Worm (Caenorhabditis elegans) whole organism, L1 larva: Measurements from ENCODE around the gene irld-56.

Experiments
- C04F5.9 ChIP-seq: sonication (generic microtip); optimal IDR thresholded peaks from 2 replicates; lab custom pipeline; 2016; ENCODE audit warnings: missing genetic modification characterization, missing compliant biosample characterization
- C34B4.2 ChIP-seq: sonication (generic microtip); optimal IDR thresholded peaks from 2 replicates; lab custom pipeline; 2017; ENCODE audit warnings: mild to moderate bottlenecking, missing genetic modification characterization, missing compliant biosample characterization
- F16B12.6 ChIP-seq: fragments of 150-350 bp; optimal IDR thresholded peaks from 2 replicates; lab custom pipeline; 2014; ENCODE audit warnings: missing biosample characterization, missing genetic modification characterization
- aly-2 ChIP-seq: fragments of 150-350 bp; optimal IDR thresholded peaks from 2 replicates; lab custom pipeline; 2014; ENCODE audit warnings: missing biosample characterization, missing genetic modification characterization
- ama-1 ChIP-seq: fragments of 150-350 bp; optimal IDR thresholded peaks from 2 replicates; lab custom pipeline; 2014
- blmp-1 ChIP-seq: fragments of 150-350 bp; optimal IDR thresholded peaks from 2 replicates; lab custom pipeline; 2014; ENCODE audit warnings: missing biosample characterization, missing genetic modification characterization
- ceh-63 ChIP-seq: fragments of 200-800 bp; sonication (Bioruptor generic); optimal IDR thresholded peaks from 2 replicates; lab custom pipeline; 2018; ENCODE audit warnings: mild to moderate bottlenecking, missing genetic modification characterization, missing compliant biosample characterization
- ceh-88 ChIP-seq: fragments of 200-800 bp; sonication (Bioruptor generic); IDR thresholded peaks from 2 replicates; pipeline ENCODE4 v1.3.6; 2022; ENCODE audit warnings: missing genetic modification characterization, missing compliant biosample characterization
- ceh-90 ChIP-seq: sonication (generic microtip); optimal IDR thresholded peaks from 2 replicates; lab custom pipeline; 2016; ENCODE audit warnings: missing genetic modification characterization, missing compliant biosample characterization
- dpl-1 ChIP-seq, 3 experiments: fragments of 150-350 bp in 2 of 3; sonication (generic microtip) in 1 of 3; optimal IDR thresholded peaks; 2 replicates each; lab custom pipeline; 2014 to 2017; ENCODE audit warnings: missing biosample characterization in 3 of 3, missing genetic modification characterization in 3 of 3, missing genetic modification reagents in 3 of 3
- dsc-1 ChIP-seq: sonication (generic microtip); optimal IDR thresholded peaks from 2 replicates; lab custom pipeline; 2016; ENCODE audit warnings: mild to moderate bottlenecking, missing genetic modification characterization, missing compliant biosample characterization
- efl-1 ChIP-seq, 4 experiments: fragments of 150-350 bp; optimal IDR thresholded peaks in 3 of 4; peaks in 1 of 4; 1 replicate in 1 of 4; 2 replicates in 3 of 4; lab custom pipeline; 2014; ENCODE audit warnings: missing biosample characterization in 2 of 4, missing genetic modification characterization in 2 of 4, missing genetic modification reagents in 2 of 4
- efl-3 ChIP-seq: fragments of 200-800 bp; sonication (Bioruptor generic); optimal IDR thresholded peaks from 2 replicates; lab custom pipeline; 2018; ENCODE audit warnings: mild to moderate bottlenecking, missing genetic modification characterization, missing compliant biosample characterization
- egl-27 ChIP-seq, 2 experiments: fragments of 150-350 bp in 1 of 2; sonication (generic microtip); optimal IDR thresholded peaks; 3 replicates each; lab custom pipeline; 2017 to 2018; ENCODE audit warnings: missing biosample characterization in 2 of 2, missing genetic modification characterization in 2 of 2, missing genetic modification reagents in 2 of 2
- elt-2 ChIP-seq: sonication (generic microtip); optimal IDR thresholded peaks from 2 replicates; lab custom pipeline; 2016; ENCODE audit warnings: missing genetic modification characterization, mild to moderate bottlenecking, inconsistent platforms, missing compliant biosample characterization, missing genetic modification reagents
- elt-3 ChIP-seq, 6 experiments: fragments of 150-350 bp in 1 of 6; sonication (generic microtip); optimal IDR thresholded peaks; 2 replicates each; lab custom pipeline; 2017 to 2018; ENCODE audit warnings: missing biosample characterization in 6 of 6, missing genetic modification characterization in 6 of 6, inconsistent platforms in 1 of 6
- fkh-10 ChIP-seq: sonication (generic microtip); optimal IDR thresholded peaks from 2 replicates; lab custom pipeline; 2017; ENCODE audit warnings: missing biosample characterization, missing genetic modification reagents, missing genetic modification characterization
- fkh-4 ChIP-seq: sonication (generic microtip); optimal IDR thresholded peaks from 2 replicates; lab custom pipeline; 2016; ENCODE audit warnings: missing compliant biosample characterization, missing genetic modification characterization, borderline replicate concordance
- fkh-8 ChIP-seq: sonication (generic microtip); optimal IDR thresholded peaks from 2 replicates; lab custom pipeline; 2016; ENCODE audit warnings: mild to moderate bottlenecking, missing genetic modification characterization, missing compliant biosample characterization
- hpl-2 ChIP-seq: fragments of 150-350 bp; optimal IDR thresholded peaks from 2 replicates; lab custom pipeline; 2014; ENCODE audit warnings: missing biosample characterization, missing genetic modification reagents, missing genetic modification characterization
- isw-1 ChIP-seq: fragments of 200-800 bp; sonication (Bioruptor generic); IDR thresholded peaks from 2 replicates; pipeline ENCODE4 v1.3.6; 2022; ENCODE audit warnings: missing genetic modification characterization, missing compliant biosample characterization
- jun-1 ChIP-seq: fragments of 150-350 bp; optimal IDR thresholded peaks from 2 replicates; lab custom pipeline; 2014; ENCODE audit warnings: missing biosample characterization, missing genetic modification reagents, missing genetic modification characterization
- lin-13 ChIP-seq: fragments of 150-350 bp; optimal IDR thresholded peaks from 2 replicates; lab custom pipeline; 2014; ENCODE audit warnings: missing biosample characterization, missing genetic modification reagents, missing genetic modification characterization
- lin-35 ChIP-seq, 2 experiments: fragments of 150-350 bp; optimal IDR thresholded peaks; 2 replicates each; lab custom pipeline; 2014; ENCODE audit warnings: missing biosample characterization in 2 of 2, missing genetic modification characterization in 2 of 2, missing genetic modification reagents in 2 of 2
- lin-39 ChIP-seq: fragments of 150-350 bp; optimal IDR thresholded peaks from 2 replicates; lab custom pipeline; 2014; ENCODE audit warnings: missing biosample characterization, missing genetic modification reagents, missing genetic modification characterization
- lir-3 ChIP-seq: sonication (generic microtip); optimal IDR thresholded peaks from 2 replicates; lab custom pipeline; 2016; ENCODE audit warnings: mild to moderate bottlenecking, missing genetic modification characterization, moderate library complexity, missing compliant biosample characterization; ENCODE audit not compliant: poor library complexity
- lsy-2 ChIP-seq, 2 experiments: fragments of 150-350 bp; optimal IDR thresholded peaks; 2 replicates each; lab custom pipeline; 2014; ENCODE audit warnings: missing biosample characterization in 2 of 2, missing genetic modification characterization in 2 of 2
- mdl-1 ChIP-seq, 2 experiments: fragments of 150-350 bp; optimal IDR thresholded peaks; 2 replicates each; lab custom pipeline; 2014 to 2017; ENCODE audit warnings: missing biosample characterization in 2 of 2, missing genetic modification characterization in 2 of 2, inconsistent platforms in 1 of 2
- mef-2 ChIP-seq: fragments of 150-350 bp; optimal IDR thresholded peaks from 2 replicates; lab custom pipeline; 2014; ENCODE audit warnings: missing biosample characterization, missing genetic modification characterization
- nhr-12 ChIP-seq: sonication (generic microtip); optimal IDR thresholded peaks from 2 replicates; lab custom pipeline; 2017; ENCODE audit warnings: missing biosample characterization, missing genetic modification characterization
- nhr-19 ChIP-seq: fragments of 200-800 bp; sonication (Bioruptor generic); conservative IDR thresholded peaks from 2 replicates; pipeline ENCODE4 v1.3.6; 2022; ENCODE audit warnings: missing genetic modification characterization, missing compliant biosample characterization
- nhr-20 ChIP-seq: sonication (generic microtip); optimal IDR thresholded peaks from 2 replicates; lab custom pipeline; 2016; ENCODE audit warnings: mild to moderate bottlenecking, missing genetic modification characterization, missing compliant biosample characterization
- nhr-28 ChIP-seq: fragments of 150-350 bp; optimal IDR thresholded peaks from 2 replicates; lab custom pipeline; 2014; ENCODE audit warnings: missing biosample characterization, missing genetic modification characterization
- nhr-47 ChIP-seq: sonication (generic microtip); optimal IDR thresholded peaks from 2 replicates; lab custom pipeline; 2016; ENCODE audit warnings: mild to moderate bottlenecking, missing genetic modification characterization, moderate library complexity, missing compliant biosample characterization
- nhr-71 ChIP-seq: sonication (generic microtip); optimal IDR thresholded peaks from 2 replicates; lab custom pipeline; 2016; ENCODE audit warnings: mild to moderate bottlenecking, missing genetic modification characterization, moderate library complexity, missing compliant biosample characterization
- nhr-76 ChIP-seq: sonication (generic microtip); optimal IDR thresholded peaks from 2 replicates; lab custom pipeline; 2017; ENCODE audit warnings: missing biosample characterization, missing genetic modification characterization
- nhr-77 ChIP-seq: fragments of 150-350 bp; optimal IDR thresholded peaks from 2 replicates; lab custom pipeline; 2014; ENCODE audit warnings: missing biosample characterization, missing genetic modification characterization
- nhr-85 ChIP-seq: sonication (generic microtip); peaks from one replicate; lab custom pipeline; 2016; ENCODE audit warnings: missing genetic modification characterization, inconsistent platforms, missing compliant biosample characterization
- pag-3 ChIP-seq: sonication (generic microtip); optimal IDR thresholded peaks from 2 replicates; lab custom pipeline; 2017; ENCODE audit warnings: missing genetic modification characterization, mild to moderate bottlenecking, missing compliant biosample characterization, antibody characterized with exemption, borderline replicate concordance; ENCODE audit not compliant: insufficient read depth
- pax-3 ChIP-seq: fragments of 200-800 bp; sonication (Bioruptor generic); optimal IDR thresholded peaks from 2 replicates; lab custom pipeline; 2018; ENCODE audit warnings: mild to moderate bottlenecking, missing genetic modification characterization, moderate library complexity, missing compliant biosample characterization
- pqm-1 ChIP-seq: sonication (generic microtip); optimal IDR thresholded peaks from 3 replicates; lab custom pipeline; 2017; ENCODE audit warnings: missing biosample characterization, missing genetic modification characterization
- sox-4 ChIP-seq: sonication (generic microtip); optimal IDR thresholded peaks from 2 replicates; lab custom pipeline; 2016; ENCODE audit warnings: missing genetic modification characterization, missing compliant biosample characterization
- sptf-1 ChIP-seq: fragments of 150-350 bp; optimal IDR thresholded peaks from 2 replicates; lab custom pipeline; 2014; ENCODE audit warnings: missing biosample characterization, missing genetic modification characterization
- sup-37 ChIP-seq: fragments of 200-800 bp; sonication (Bioruptor generic); optimal IDR thresholded peaks from 2 replicates; lab custom pipeline; 2018; ENCODE audit warnings: mild to moderate bottlenecking, missing genetic modification characterization, missing compliant biosample characterization
- swsn-7 ChIP-seq: sonication (generic microtip); optimal IDR thresholded peaks from 2 replicates; lab custom pipeline; 2016; ENCODE audit warnings: missing genetic modification characterization, missing compliant biosample characterization
- tbx-2 ChIP-seq: sonication (generic microtip); optimal IDR thresholded peaks from 2 replicates; lab custom pipeline; 2016; ENCODE audit warnings: missing genetic modification characterization, missing compliant biosample characterization
- tlp-1 ChIP-seq: fragments of 150-350 bp; optimal IDR thresholded peaks from 2 replicates; lab custom pipeline; 2014; ENCODE audit warnings: missing biosample characterization, missing genetic modification characterization
- unc-130 ChIP-seq: fragments of 150-350 bp; optimal IDR thresholded peaks from 2 replicates; lab custom pipeline; 2017; ENCODE audit warnings: missing biosample characterization, missing genetic modification characterization, inconsistent platforms
- unc-98 ChIP-seq: fragments of 200-800 bp; sonication (Bioruptor generic); IDR thresholded peaks from 2 replicates; pipeline ENCODE4 v1.3.6; 2022; ENCODE audit warnings: missing genetic modification characterization, missing compliant biosample characterization
- zip-4 ChIP-seq: fragments of 200-800 bp; sonication (Bioruptor generic); optimal IDR thresholded peaks from 2 replicates; lab custom pipeline; 2018; ENCODE audit warnings: mild to moderate bottlenecking, missing genetic modification characterization, moderate library complexity, missing compliant biosample characterization

irld-56 gene

DNA sequence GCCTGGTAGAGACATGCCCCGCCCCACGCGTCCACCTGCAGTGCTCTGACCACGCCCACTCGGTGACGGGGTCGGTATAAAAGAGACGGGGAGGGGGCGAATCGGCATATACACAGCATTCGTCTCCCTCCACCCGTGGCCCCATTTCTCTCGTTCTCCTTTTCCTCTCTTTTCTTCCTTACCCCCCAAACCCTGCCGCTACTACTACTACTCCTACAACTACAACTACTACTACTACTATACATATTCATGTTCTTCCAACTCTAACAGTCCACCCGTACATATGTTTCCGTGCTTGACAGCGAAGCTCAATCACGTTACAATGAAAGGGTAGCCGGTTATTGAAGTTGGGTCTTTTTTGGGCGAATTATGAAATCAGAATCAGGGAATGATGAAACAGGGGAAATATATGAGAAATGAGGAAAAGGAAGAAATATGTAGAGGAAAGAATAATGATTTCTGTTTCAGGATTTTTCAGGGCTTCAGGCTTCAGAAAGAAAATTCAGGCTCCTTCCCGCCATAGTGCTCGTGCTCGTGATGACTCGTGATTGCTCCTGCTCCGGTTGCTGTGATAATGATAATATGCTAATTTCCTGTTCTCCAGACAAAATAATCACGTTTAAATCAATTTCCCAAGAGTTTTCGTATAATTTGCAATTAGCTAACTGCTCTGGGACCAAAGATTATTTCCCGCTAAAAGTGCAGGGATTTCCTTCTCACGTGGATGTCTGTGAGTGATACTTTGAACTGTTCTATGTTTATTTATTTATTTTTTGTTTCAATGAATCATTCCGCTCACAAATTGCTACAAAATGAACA lies 14.2 kb upstream of the irld-56 start (continued):
- peak; percentile 38 for TF ChIP-seq elt-2 (tag; lab: Kevin White, UChicago)
- TF ChIP-seq aly-2 (tag; lab: Kevin White, UChicago): no peak
- peak; percentile 76 for TF ChIP-seq ceh-88 (GFP tag; lab: Robert Waterston, UW)
- TF ChIP-seq nhr-71 (tag; lab: Kevin White, UChicago): peak; percentile 70
- peak; percentile 12 for TF ChIP-seq ceh-90 (tag; lab: Kevin White, UChicago)
- peak; percentile 45 for TF ChIP-seq nhr-77
- peak; percentile 64 for TF ChIP-seq sup-37 (GFP tag; lab: Kevin White, UChicago)
- TF ChIP-seq nhr-19 (GFP tag; lab: Robert Waterston, UW): peak; percentile 61
- TF ChIP-seq pqm-1 (tag; lab: Kevin White, UChicago): peak; percentile 67
- TF ChIP-seq pax-3 (tag; lab: Kevin White, UChicago): peak; percentile 77
- TF ChIP-seq zip-4 (GFP tag; lab: Kevin White, UChicago): peak; percentile 76
- TF ChIP-seq efl-1 (optimal IDR thresholded peaks at IDR 0.05; lab: Kevin White, UChicago): peak; percentile 51 to 56
- peak; percentile 42 to 94 for TF ChIP-seq efl-1 (GFP tag; optimal IDR thresholded peaks at IDR 0.05 in 1 of 2; lab: Kevin White, UChicago)
- TF ChIP-seq F16B12.6 (tag; lab: Kevin White, UChicago): no peak
- TF ChIP-seq egl-27 (tag; optimal IDR thresholded peaks at IDR 0.05; lab: Kevin White, UChicago): no peak
- TF ChIP-seq unc-130 (tag; lab: Kevin White, UChicago): peak; percentile 39
- peak; percentile 81 for TF ChIP-seq dsc-1 (tag; lab: Kevin White, UChicago)
- no peak for TF ChIP-seq nhr-28 (tag; lab: Kevin White, UChicago)
- TF ChIP-seq nhr-76 (tag; lab: Kevin White, UChicago): peak; percentile 84
- no peak for TF ChIP-seq sptf-1 (tag; lab: Kevin White, UChicago)
- TF ChIP-seq nhr-12 (tag; lab: Kevin White, UChicago): peak; percentile 59
- no peak for TF ChIP-seq unc-98 (GFP tag; lab: Robert Waterston, UW)
- TF ChIP-seq isw-1 (GFP tag; lab: Robert Waterston, UW): no peak; the same call in 1 of the 2 replicates
- TF ChIP-seq lin-39 (tag; lab: Kevin White, UChicago): peak; percentile 23
- peak; percentile 88 for TF ChIP-seq swsn-7 (tag; lab: Kevin White, UChicago)
- peak; percentile 85 for TF ChIP-seq nhr-47 (tag; lab: Kevin White, UChicago)
- peak; percentile 81 for TF ChIP-seq mef-2 (tag; lab: Kevin White, UChicago)
- peak; percentile 67 to 77 for TF ChIP-seq lin-35 (GFP tag; optimal IDR thresholded peaks at IDR 0.05; lab: Kevin White, UChicago)
- peak; percentile 100 for TF ChIP-seq ama-1 (lab: Kevin White, UChicago)
- TF ChIP-seq fkh-8 (tag; lab: Kevin White, UChicago): peak; percentile 83
- TF ChIP-seq nhr-85: peak; percentile 86
- TF ChIP-seq fkh-10: peak; percentile 95
- TF ChIP-seq pag-3 (tag; lab: Kevin White, UChicago): no peak
- peak; percentile 55 for TF ChIP-seq nhr-20 (tag; lab: Kevin White, UChicago)
- TF ChIP-seq ceh-63 (GFP tag; lab: Kevin White, UChicago): peak; percentile 94
- peak; percentile 63 for TF ChIP-seq C34B4.2 (tag; lab: Kevin White, UChicago)
- TF ChIP-seq mdl-1 (tag; optimal IDR thresholded peaks at IDR 0.05; lab: Kevin White, UChicago): peak in 1 of 2 experiments; percentile 79
- TF ChIP-seq tlp-1: no peak
- peak in 2 of 6 experiments; percentile 16 to 67 for TF ChIP-seq elt-3 (tag; optimal IDR thresholded peaks at IDR 0.05; lab: Kevin White, UChicago)
- TF ChIP-seq dpl-1 (GFP tag; optimal IDR thresholded peaks at IDR 0.05; lab: Kevin White, UChicago): peak; percentile 0 to 30 (median 5)
- TF ChIP-seq blmp-1 (tag; lab: Kevin White, UChicago): peak; percentile 69
- TF ChIP-seq hpl-2 (GFP tag; lab: Kevin White, UChicago): peak; percentile 21
- peak; percentile 64 for TF ChIP-seq lir-3 (tag; lab: Kevin White, UChicago)
- TF ChIP-seq C04F5.9 (tag; lab: Kevin White, UChicago): no peak
- TF ChIP-seq jun-1 (tag; lab: Kevin White, UChicago): peak; percentile 81
- peak; percentile 75 for TF ChIP-seq tbx-2
- peak; percentile 62 to 64 for TF ChIP-seq lsy-2 (tag; optimal IDR thresholded peaks at IDR 0.05; lab: Kevin White, UChicago)
- TF ChIP-seq sox-4: peak; percentile 56
- TF ChIP-seq efl-3 (GFP tag; lab: Kevin White, UChicago): peak; percentile 78
- TF ChIP-seq fkh-4: no peak
- peak; percentile 69 for TF ChIP-seq lin-13 (GFP tag; lab: Kevin White, UChicago)
